Worm (Caenorhabditis elegans) whole organism, late embryonic: ENCODE measurements around the gene F49E12.7.

Experiments used
- F13H6.1 ChIP-seq: sonication (generic microtip); optimal IDR thresholded peaks from 2 replicates; lab custom pipeline; 2016; ENCODE audit warnings: missing genetic modification characterization, missing compliant biosample characterization
- K02D7.2 ChIP-seq: sonication (generic microtip); optimal IDR thresholded peaks from 2 replicates; lab custom pipeline; 2017; ENCODE audit warnings: mild to moderate bottlenecking, missing genetic modification characterization, missing compliant biosample characterization
- K09A11.1 ChIP-seq: sonication (generic microtip); optimal IDR thresholded peaks from 2 replicates; lab custom pipeline; 2017; ENCODE audit warnings: antibody characterized with exemption, mild to moderate bottlenecking, missing genetic modification characterization, missing compliant biosample characterization; ENCODE audit not compliant: insufficient read depth
- T23F11.4 ChIP-seq: fragments of 200-800 bp; sonication (Bioruptor generic); optimal IDR thresholded peaks from 2 replicates; lab custom pipeline; 2018; ENCODE audit warnings: mild to moderate bottlenecking, missing genetic modification characterization, missing compliant biosample characterization
- ceh-14 ChIP-seq: sonication (generic microtip); optimal IDR thresholded peaks from 2 replicates; lab custom pipeline; 2016; ENCODE audit warnings: missing genotype, missing genetic modification characterization, missing compliant biosample characterization
- ceh-18 ChIP-seq: sonication (generic microtip); optimal IDR thresholded peaks from 2 replicates; lab custom pipeline; 2016; ENCODE audit warnings: missing genetic modification characterization, missing compliant biosample characterization
- ceh-19 ChIP-seq: fragments of 200-800 bp; sonication (Bioruptor generic); optimal IDR thresholded peaks from 2 replicates; lab custom pipeline; 2018; ENCODE audit warnings: mild to moderate bottlenecking, missing genetic modification characterization, missing compliant biosample characterization
- ceh-2 ChIP-seq: sonication (generic microtip); optimal IDR thresholded peaks from 2 replicates; lab custom pipeline; 2016; ENCODE audit warnings: missing genotype, missing genetic modification characterization, missing compliant biosample characterization
- ceh-22 ChIP-seq: sonication (generic microtip); optimal IDR thresholded peaks from 2 replicates; lab custom pipeline; 2017; ENCODE audit warnings: missing biosample characterization, missing genetic modification characterization
- ceh-24 ChIP-seq: sonication (generic microtip); optimal IDR thresholded peaks from 2 replicates; lab custom pipeline; 2016; ENCODE audit warnings: mild to moderate bottlenecking, missing genetic modification characterization, missing compliant biosample characterization
- ceh-30 ChIP-seq: fragments of 150-350 bp; optimal IDR thresholded peaks from 2 replicates; lab custom pipeline; 2014; ENCODE audit warnings: missing biosample characterization, missing genetic modification characterization
- ceh-6 ChIP-seq: fragments of 200-800 bp; sonication (Bioruptor generic); optimal IDR thresholded peaks from 2 replicates; lab custom pipeline; 2018; ENCODE audit warnings: mild to moderate bottlenecking, missing genetic modification characterization, missing compliant biosample characterization
- che-1 ChIP-seq: sonication (generic microtip); optimal IDR thresholded peaks from 2 replicates; lab custom pipeline; 2016; ENCODE audit warnings: mild to moderate bottlenecking, missing genetic modification characterization, missing compliant biosample characterization
- elt-2 ChIP-seq: sonication (generic microtip); optimal IDR thresholded peaks from 2 replicates; lab custom pipeline; 2016; ENCODE audit warnings: missing genetic modification reagents, missing genetic modification characterization, missing compliant biosample characterization
- eyg-1 ChIP-seq: sonication (generic microtip); optimal IDR thresholded peaks from 2 replicates; lab custom pipeline; 2016; ENCODE audit warnings: missing genotype, missing genetic modification characterization, missing compliant biosample characterization
- fax-1 ChIP-seq: sonication (generic microtip); optimal IDR thresholded peaks from 2 replicates; lab custom pipeline; 2016; ENCODE audit warnings: missing genotype, missing genetic modification characterization, missing compliant biosample characterization
- hlh-15 ChIP-seq: sonication (generic microtip); optimal IDR thresholded peaks from 2 replicates; lab custom pipeline; 2016; ENCODE audit warnings: missing genetic modification characterization, missing compliant biosample characterization
- hlh-30 ChIP-seq: sonication (generic microtip); optimal IDR thresholded peaks from 2 replicates; lab custom pipeline; 2017; ENCODE audit warnings: antibody characterized with exemption, missing genetic modification characterization, missing compliant biosample characterization; ENCODE audit not compliant: insufficient read depth
- hlh-8 ChIP-seq: sonication (generic microtip); optimal IDR thresholded peaks from 2 replicates; lab custom pipeline; 2016; ENCODE audit warnings: missing genotype, missing genetic modification characterization, missing compliant biosample characterization
- lim-6 ChIP-seq: sonication (generic microtip); optimal IDR thresholded peaks from 2 replicates; lab custom pipeline; 2016; ENCODE audit warnings: missing genetic modification characterization, missing compliant biosample characterization
- madf-2 ChIP-seq: sonication (generic microtip); optimal IDR thresholded peaks from 2 replicates; lab custom pipeline; 2017; ENCODE audit warnings: missing genetic modification characterization, missing compliant biosample characterization
- mec-3 ChIP-seq: sonication (generic microtip); optimal IDR thresholded peaks from 2 replicates; lab custom pipeline; 2016; ENCODE audit warnings: borderline replicate concordance, missing genetic modification characterization, missing compliant biosample characterization
- nhr-232 ChIP-seq: sonication (generic microtip); optimal IDR thresholded peaks from 2 replicates; lab custom pipeline; 2016; ENCODE audit warnings: missing genetic modification characterization, missing compliant biosample characterization
- npax-4 ChIP-seq: sonication (generic microtip); optimal IDR thresholded peaks from 2 replicates; lab custom pipeline; 2016; ENCODE audit warnings: missing genetic modification characterization, missing compliant biosample characterization
- pag-3 ChIP-seq: sonication (generic microtip); optimal IDR thresholded peaks from 2 replicates; lab custom pipeline; 2016; ENCODE audit warnings: missing compliant biosample characterization, missing genetic modification characterization, borderline replicate concordance
- pha-4 ChIP-seq: fragments of 150-350 bp; optimal IDR thresholded peaks from 2 replicates; lab custom pipeline; 2018; ENCODE audit warnings: missing biosample characterization, missing genetic modification reagents, missing genetic modification characterization
- ref-2 ChIP-seq: sonication (generic microtip); optimal IDR thresholded peaks from 2 replicates; lab custom pipeline; 2016; ENCODE audit warnings: missing genetic modification characterization, missing compliant biosample characterization
- rnt-1 ChIP-seq: sonication (generic microtip); optimal IDR thresholded peaks from 2 replicates; lab custom pipeline; 2016; ENCODE audit warnings: missing genetic modification characterization, missing compliant biosample characterization
- sox-2 ChIP-seq: fragments of 200-800 bp; sonication (Bioruptor generic); IDR thresholded peaks from 2 replicates; pipeline ENCODE4 v1.3.6; 2022; ENCODE audit warnings: missing genetic modification reagents, missing genetic modification characterization, missing compliant biosample characterization
- sox-4 ChIP-seq: sonication (generic microtip); optimal IDR thresholded peaks from 2 replicates; lab custom pipeline; 2017; ENCODE audit warnings: mild to moderate bottlenecking, missing genetic modification characterization, inconsistent platforms, missing compliant biosample characterization
- syd-9 ChIP-seq: sonication (generic microtip); optimal IDR thresholded peaks from 2 replicates; lab custom pipeline; 2016; ENCODE audit warnings: mild to moderate bottlenecking, missing genetic modification characterization, moderate library complexity, missing compliant biosample characterization
- tbx-2 ChIP-seq: sonication (generic microtip); optimal IDR thresholded peaks from 2 replicates; lab custom pipeline; 2016; ENCODE audit warnings: missing genetic modification characterization, missing compliant biosample characterization
- tbx-7 ChIP-seq: sonication (generic microtip); optimal IDR thresholded peaks from 2 replicates; lab custom pipeline; 2016; ENCODE audit warnings: missing genotype, missing genetic modification characterization, missing compliant biosample characterization
- ttx-3 ChIP-seq: sonication (generic microtip); optimal IDR thresholded peaks from 2 replicates; lab custom pipeline; 2016; ENCODE audit warnings: missing genetic modification reagents, missing genetic modification characterization, missing compliant biosample characterization
- unc-55 ChIP-seq: sonication (generic microtip); optimal IDR thresholded peaks from 2 replicates; lab custom pipeline; 2017; ENCODE audit warnings: missing biosample characterization, missing genetic modification reagents, missing genetic modification characterization
- zip-5 ChIP-seq: sonication (generic microtip); optimal IDR thresholded peaks from 2 replicates; lab custom pipeline; 2016; ENCODE audit warnings: missing genetic modification characterization, missing compliant biosample characterization
- ztf-16 ChIP-seq: sonication (generic microtip); optimal IDR thresholded peaks from 2 replicates; lab custom pipeline; 2017; ENCODE audit warnings: missing genetic modification characterization, missing compliant biosample characterization

The F49E12.7 gene

DNA sequence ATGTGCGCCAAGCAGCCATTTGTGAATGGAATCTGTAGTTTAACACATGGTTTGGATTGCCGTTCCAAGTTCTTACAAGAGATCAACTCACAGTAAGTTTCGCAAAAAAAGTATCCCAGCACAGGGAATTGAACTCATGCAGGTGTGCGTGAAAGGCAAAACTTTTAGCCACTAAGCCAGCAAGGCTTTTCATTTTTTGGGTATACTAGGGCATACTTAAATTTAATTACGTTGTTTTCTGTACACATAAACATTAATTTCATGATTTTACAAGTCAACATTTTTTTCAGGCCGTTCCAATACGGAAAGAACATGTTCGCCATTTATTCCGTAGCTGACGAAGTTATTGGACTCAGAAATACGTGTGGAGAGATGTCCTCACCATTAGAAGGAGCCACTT, 45.6 kb upstream of the F49E12.7 start:
- TF ChIP-seq zip-5 (tag; lab: Kevin White, UChicago) (no peak), ceh-2 (tag; lab: Kevin White, UChicago) (no peak), sox-2 (GFP tag; lab: Robert Waterston, UW) (no peak), elt-2 (tag; lab: Kevin White, UChicago) (no peak), hlh-8 (tag; lab: Kevin White, UChicago) (no peak), ceh-14 (tag; lab: Kevin White, UChicago) (no peak), F13H6.1 (tag; lab: Kevin White, UChicago) (no peak), ceh-24 (tag; lab: Kevin White, UChicago) (no peak), ztf-16 (tag; lab: Kevin White, UChicago) (no peak), K02D7.2 (no peak)

DNA sequence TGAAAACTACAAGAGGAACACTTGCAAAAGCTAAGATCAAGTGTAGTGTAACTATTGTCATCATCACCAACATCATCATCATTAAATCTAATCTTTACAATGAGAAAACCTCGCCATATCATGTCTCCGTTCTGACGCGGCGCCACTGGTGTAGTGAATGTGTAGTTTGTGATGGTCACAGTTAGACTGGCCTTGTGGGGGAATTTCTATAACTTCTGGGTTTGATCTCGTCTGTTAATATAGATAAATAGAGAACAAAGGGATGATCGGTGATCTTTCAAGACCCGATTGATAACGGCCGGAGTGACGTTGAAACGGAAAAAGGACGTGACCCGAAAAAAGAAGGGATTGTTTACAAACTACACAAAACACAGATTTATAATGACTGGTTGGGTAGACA, 44.9 kb upstream of the F49E12.7 start:
- TF ChIP-seq ceh-6 (GFP tag; lab: Kevin White, UChicago) (no peak), tbx-2 (tag; lab: Kevin White, UChicago) (no peak), ceh-30 (tag; lab: Kevin White, UChicago) (no peak), syd-9 (tag; lab: Kevin White, UChicago) (no peak), mec-3 (tag; lab: Kevin White, UChicago) (no peak), pag-3 (no peak), hlh-15 (tag; lab: Kevin White, UChicago) (no peak), ceh-19 (GFP tag; lab: Kevin White, UChicago) (no peak), nhr-232 (tag; lab: Kevin White, UChicago) (no peak), tbx-7 (tag; lab: Kevin White, UChicago) (no peak), ref-2 (tag; lab: Kevin White, UChicago) (no peak), hlh-8 (tag; lab: Kevin White, UChicago) (no peak), K09A11.1 (tag; lab: Kevin White, UChicago) (no peak), lim-6 (no peak), zip-5 (tag; lab: Kevin White, UChicago) (no peak), che-1 (tag; lab: Kevin White, UChicago) (no peak)
- TF ChIP-seq, all 69 proteins: peak for 0

DNA sequence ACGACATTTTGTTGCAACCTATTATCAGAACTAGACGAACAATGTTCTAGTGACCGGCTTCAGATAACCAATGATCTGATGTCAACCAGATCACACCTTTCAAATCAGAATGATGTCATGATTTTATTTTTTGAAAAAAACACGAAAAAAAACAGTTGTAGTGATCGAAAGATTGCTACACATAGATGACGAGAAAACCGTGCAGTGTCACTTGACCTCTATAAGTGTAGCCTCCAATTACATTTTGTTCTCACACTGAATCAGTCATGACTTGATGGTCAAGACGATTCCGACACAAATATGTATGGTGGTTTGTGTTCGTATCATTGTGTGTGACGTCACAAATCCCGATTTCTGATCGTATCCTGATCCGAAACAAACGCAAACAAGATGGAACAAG, 44.2 kb upstream of the F49E12.7 start:
- TF ChIP-seq fax-1 (tag; lab: Kevin White, UChicago) = no peak
- no peak for TF ChIP-seq hlh-30 (tag; lab: Kevin White, UChicago)
- TF ChIP-seq pag-3 = no peak
- no peak for TF ChIP-seq tbx-2 (tag; lab: Kevin White, UChicago)
- no peak for TF ChIP-seq ceh-18

DNA sequence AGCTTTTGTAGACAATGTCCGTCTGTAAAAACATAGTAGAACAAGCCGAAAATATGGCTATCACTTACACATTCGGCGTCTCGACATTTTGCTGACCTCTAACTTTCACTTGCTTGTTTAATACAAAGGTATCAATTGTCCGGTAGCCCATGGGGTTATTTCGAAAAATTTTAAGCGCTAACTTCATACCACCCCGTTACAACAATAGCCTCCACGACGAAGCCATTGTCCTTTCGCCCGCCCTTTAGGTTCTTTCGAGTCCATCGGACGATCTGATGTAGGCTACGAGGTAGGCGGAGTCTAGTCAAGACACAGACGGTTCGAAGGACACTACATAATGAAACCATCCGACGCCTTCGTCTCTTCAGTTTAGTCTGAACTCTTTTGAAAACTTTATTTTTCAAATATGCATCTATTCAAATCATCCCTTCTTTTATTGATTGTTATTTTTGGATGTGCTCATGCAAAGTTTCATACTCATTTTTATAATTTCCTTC, 42.9 kb upstream of the F49E12.7 start, which contains the start of gene lips-10:
Gene lips-10 (plus strand): TSS at position 378 of the 497 bp plus-strand sequence.
- TF ChIP-seq lim-6 (no peak), ceh-18 (no peak), T23F11.4 (GFP tag; lab: Kevin White, UChicago) (no peak), npax-4 (no peak), tbx-2 (tag; lab: Kevin White, UChicago) (no peak), pha-4 (no peak), sox-4 (no peak), ceh-30 (tag; lab: Kevin White, UChicago) (no peak), ceh-22 (no peak), unc-55 (GFP tag; lab: Kevin White, UChicago) (no peak), tbx-7 (tag; lab: Kevin White, UChicago) (no peak), eyg-1 (no peak), syd-9 (tag; lab: Kevin White, UChicago) (no peak), rnt-1 (tag; lab: Kevin White, UChicago) (no peak), ttx-3 (tag; lab: Kevin White, UChicago) (no peak), elt-2 (tag; lab: Kevin White, UChicago) (no peak), ceh-24 (tag; lab: Kevin White, UChicago) (no peak), madf-2 (tag; lab: Kevin White, UChicago) (no peak)
